Fruit fly (Drosophila melanogaster) whole organism, pupa: ENCODE data around the gene CG9205.

Experiments used
- CG10348 ChIP-seq: fragments of 200-800 bp; sonication (Bioruptor generic); IDR thresholded peaks from 2 replicates; pipeline ENCODE4 v1.3.6; 2022; ENCODE audit warnings: missing biosample characterization, missing genetic modification characterization
- CG12605 ChIP-seq: fragments of 200-800 bp; sonication (Bioruptor generic); IDR thresholded peaks from 2 replicates; pipeline ENCODE4 v1.3.6; 2022; ENCODE audit warnings: missing biosample characterization, missing genetic modification characterization
- CG13204 ChIP-seq: fragments of 200-800 bp; sonication (Bioruptor generic); optimal IDR thresholded peaks from 2 replicates; lab custom pipeline; 2018; ENCODE audit warnings: missing biosample characterization, mild to moderate bottlenecking, missing genetic modification characterization, moderate library complexity
- CG14655 ChIP-seq: fragments of 200-800 bp; sonication (Bioruptor generic); optimal IDR thresholded peaks from 3 replicates; lab custom pipeline; 2017; ENCODE audit warnings: mild to moderate bottlenecking, missing biosample characterization, missing genetic modification reagents, missing genetic modification characterization
- CG8159 ChIP-seq: fragments of 200-800 bp; sonication (Bioruptor generic); optimal IDR thresholded peaks from 3 replicates; lab custom pipeline; 2018; ENCODE audit warnings: missing biosample characterization, mild to moderate bottlenecking, missing genetic modification characterization, moderate library complexity
- CG8301 ChIP-seq: fragments of 200-800 bp; sonication (Bioruptor generic); optimal IDR thresholded peaks from 2 replicates; lab custom pipeline; 2018; ENCODE audit warnings: missing biosample characterization, mild to moderate bottlenecking, missing genetic modification characterization
- CG9948 ChIP-seq: fragments of 200-800 bp; sonication (Bioruptor generic); optimal IDR thresholded peaks from 2 replicates; lab custom pipeline; 2018; ENCODE audit warnings: missing biosample characterization, mild to moderate bottlenecking, missing genetic modification characterization, moderate library complexity
- EcR ChIP-seq: fragments of 200-800 bp; sonication (Bioruptor generic); optimal IDR thresholded peaks from 3 replicates; lab custom pipeline; 2019; ENCODE audit warnings: missing biosample characterization, missing genetic modification characterization, mild to moderate bottlenecking, moderate library complexity, missing genetic modification reagents
- Pif1A ChIP-seq: fragments of 200-800 bp; sonication (Bioruptor generic); optimal IDR thresholded peaks from 3 replicates; lab custom pipeline; 2016; ENCODE audit warnings: missing biosample characterization, missing genetic modification characterization
- Snoo ChIP-seq: fragments of 200-800 bp; sonication (Bioruptor generic); optimal IDR thresholded peaks from 3 replicates; lab custom pipeline; 2017; ENCODE audit warnings: missing biosample characterization, mild to moderate bottlenecking, missing genetic modification characterization, inconsistent platforms
- fd96Ca ChIP-seq: fragments of 200-800 bp; sonication (Bioruptor generic); IDR thresholded peaks from 3 replicates; pipeline ENCODE4 v1.3.6; 2022; ENCODE audit warnings: missing biosample characterization, missing genetic modification characterization
- gl ChIP-seq: fragments of 200-800 bp; sonication (Bioruptor generic); optimal IDR thresholded peaks from 2 replicates; lab custom pipeline; 2018; ENCODE audit warnings: missing biosample characterization, mild to moderate bottlenecking, missing genetic modification characterization

- TF ChIP-seq EcR (GFP tag; lab: Kevin White, UChicago): no peak
- TF ChIP-seq CG12605 (GFP tag; lab: Robert Waterston, UW): peak; percentile 49; the same call in 1 of the 2 replicates
- TF ChIP-seq CG8159 (tag; lab: Kevin White, UChicago): peak; percentile 43
- TF ChIP-seq Snoo (tag; lab: Kevin White, UChicago): peak; percentile 44
- peak; percentile 33 for TF ChIP-seq CG9948 (tag; lab: Kevin White, UChicago)
- TF ChIP-seq CG8301: peak; percentile 22
- peak; percentile 62; the same call in 2 of the 3 replicates for TF ChIP-seq fd96Ca (GFP tag; lab: Robert Waterston, UW)
- TF ChIP-seq Pif1A (GFP tag; lab: Kevin White, UChicago): peak; percentile 36
- 0 out of 2 replicates have a peak, but pooled peaks have one; percentile 14 for TF ChIP-seq CG10348 (GFP tag; lab: Robert Waterston, UW)
- peak; percentile 13 for TF ChIP-seq CG13204 (GFP tag; lab: Kevin White, UChicago)
- TF ChIP-seq CG14655 (GFP tag; lab: Kevin White, UChicago): peak; percentile 40
- peak; percentile 45 for TF ChIP-seq gl
Measured at dm6 chr3L:1030908-1031545, 3.5 kb upstream of the CG9205 start.
